Worm (Caenorhabditis elegans): ENCODE measurements around the gene cyp-42A1.
A peak's percentile ranks its signal among the peaks of the same experiment; 100 is the strongest.

ce11 chrV:18894924-18895388 lies 16.9 kb upstream of the cyp-42A1 start, which contains the start of gene emb-4:
- TF ChIP-seq skn-1 (tag; optimal IDR thresholded peaks at IDR 0.05) (no peak), elt-1 (tag; optimal IDR thresholded peaks at IDR 0.05) (no peak), R02D3.7 (tag; optimal IDR thresholded peaks at IDR 0.05) (no peak), unc-39 (tag; optimal IDR thresholded peaks at IDR 0.05) (no peak), ztf-11 (tag; optimal IDR thresholded peaks at IDR 0.05) (no peak), pqm-1 (tag; optimal IDR thresholded peaks at IDR 0.05) (no peak), jun-1 (tag; optimal IDR thresholded peaks at IDR 0.05) (peak; percentile 22)

All from whole organism, L3 larva.